Fruit fly (Drosophila melanogaster): Measurements from ENCODE around the gene Aldh7A1.
A peak's percentile ranks its signal among the peaks of the same experiment; 100 is the strongest.

Aldh7A1 gene

dm6 chr3L:19251643-19252042, 17.1 kb downstream of the Aldh7A1 start (continued):
- no peak for TF ChIP-seq wdn (GFP tag; IDR thresholded peaks at IDR 0.05)
- TF ChIP-seq chinmo (GFP tag; IDR thresholded peaks at IDR 0.05; ENCODE audit: partially characterized antibody): no peak
- TF ChIP-seq CG17328 (GFP tag; IDR thresholded peaks at IDR 0.05): no peak
- TF ChIP-seq E2f1 (GFP tag; IDR thresholded peaks at IDR 0.05): no peak
- no peak for TF ChIP-seq CG34376 (GFP tag; optimal IDR thresholded peaks at IDR 0.05)
- no peak for TF ChIP-seq exex (tag; optimal IDR thresholded peaks at IDR 0.05)
- TF ChIP-seq CG30020 (tag; optimal IDR thresholded peaks at IDR 0.05): no peak
- TF ChIP-seq D19B (GFP tag; optimal IDR thresholded peaks at IDR 0.05): no peak
- no peak for TF ChIP-seq CG13624 (GFP tag; optimal IDR thresholded peaks at IDR 0.05)
- no peak for TF ChIP-seq abd-A (tag; optimal IDR thresholded peaks at IDR 0.05)
- no peak for TF ChIP-seq gfzf (GFP tag; optimal IDR thresholded peaks at IDR 0.05)
- TF ChIP-seq CG9215 (GFP tag; IDR thresholded peaks at IDR 0.05): no peak
- TF ChIP-seq oc (tag; optimal IDR thresholded peaks at IDR 0.05): no peak
- no peak for TF ChIP-seq ewg (GFP tag; optimal IDR thresholded peaks at IDR 0.05)
- TF ChIP-seq cad (GFP tag; optimal IDR thresholded peaks at IDR 0.05): no peak
- TF ChIP-seq az2 (GFP tag; optimal IDR thresholded peaks at IDR 0.05): no peak
- TF ChIP-seq CG34422 (GFP tag; IDR thresholded peaks at IDR 0.05): no peak
- TF ChIP-seq CG2889 (GFP tag; IDR thresholded peaks at IDR 0.05): no peak
- TF ChIP-seq CG31224 (GFP tag; IDR thresholded peaks at IDR 0.05): no peak
- no peak for TF ChIP-seq esg (GFP tag; conservative IDR thresholded peaks at IDR 0.05)
- TF ChIP-seq otp (GFP tag; IDR thresholded peaks at IDR 0.05): no peak
- TF ChIP-seq CG6791 (GFP tag; IDR thresholded peaks at IDR 0.05; ENCODE audit: partially characterized antibody): no peak
- TF ChIP-seq CG10267 (tag; optimal IDR thresholded peaks at IDR 0.05): peak; percentile 19
- no peak for TF ChIP-seq CG17612 (GFP tag; IDR thresholded peaks at IDR 0.05)
- peak; percentile 69 for TF ChIP-seq gem (tag; optimal IDR thresholded peaks at IDR 0.05)
- no peak for TF ChIP-seq CG6683 (GFP tag; optimal IDR thresholded peaks at IDR 0.05)
- no peak for TF ChIP-seq CG10959 (GFP tag; IDR thresholded peaks at IDR 0.05)
- no peak for TF ChIP-seq hbn (GFP tag; IDR thresholded peaks at IDR 0.05; ENCODE audit: partially characterized antibody)
- no peak for TF ChIP-seq CG8765 (GFP tag; IDR thresholded peaks at IDR 0.05)
- no peak for TF ChIP-seq yki (optimal IDR thresholded peaks at IDR 0.05)
- TF ChIP-seq Sox100B (GFP tag; optimal IDR thresholded peaks at IDR 0.05): peak; percentile 43
- TF ChIP-seq CG12769 (tag; optimal IDR thresholded peaks at IDR 0.05): no peak
- TF ChIP-seq en (GFP tag; optimal IDR thresholded peaks at IDR 0.05): no peak
- TF ChIP-seq CG8478 (optimal IDR thresholded peaks at IDR 0.05): no peak
- TF ChIP-seq nerfin-2 (GFP tag; IDR thresholded peaks at IDR 0.05; ENCODE audit: partially characterized antibody): no peak
- TF ChIP-seq bcd (GFP tag; optimal IDR thresholded peaks at IDR 0.05): no peak
- TF ChIP-seq CG4854 (GFP tag; optimal IDR thresholded peaks at IDR 0.05): no peak
- no peak for TF ChIP-seq Ets97D (GFP tag; optimal IDR thresholded peaks at IDR 0.05)
- no peak for TF ChIP-seq Usf (GFP tag; optimal IDR thresholded peaks at IDR 0.05)
- peak; percentile 53 for TF ChIP-seq CG10979 (tag; optimal IDR thresholded peaks at IDR 0.05)
- TF ChIP-seq nom (GFP tag; optimal IDR thresholded peaks at IDR 0.05): no peak
- TF ChIP-seq CG42726 (GFP tag; IDR thresholded peaks at IDR 0.05; ENCODE audit: partially characterized antibody): no peak
- TF ChIP-seq bbx (GFP tag; IDR thresholded peaks at IDR 0.05; ENCODE audit: partially characterized antibody): no peak
- no peak for TF ChIP-seq Abd-B (GFP tag; optimal IDR thresholded peaks at IDR 0.05)
- no peak for TF ChIP-seq Hr78 (GFP tag; optimal IDR thresholded peaks at IDR 0.05)
- TF ChIP-seq CG12219 (GFP tag; optimal IDR thresholded peaks at IDR 0.05): no peak
- TF ChIP-seq Dbx (GFP tag; IDR thresholded peaks at IDR 0.05): no peak
- TF ChIP-seq ac (GFP tag; optimal IDR thresholded peaks at IDR 0.05): no peak
- TF ChIP-seq CG13424 (tag; optimal IDR thresholded peaks at IDR 0.05): peak; percentile 26
- TF ChIP-seq CG13123 (GFP tag; optimal IDR thresholded peaks at IDR 0.05): no peak
- no peak for TF ChIP-seq CG4360 (GFP tag; IDR thresholded peaks at IDR 0.05)
- no peak for TF ChIP-seq CG12659 (GFP tag; optimal IDR thresholded peaks at IDR 0.05)

All from whole organism, embryonic.